Fruit fly (Drosophila melanogaster): ENCODE measurements around the gene MetRS-m.

Gene MetRS-m

dm6 chr3R:14308801-14309217 is 49.0 kb upstream of the MetRS-m start, which contains the start of gene Polr2I (continued):
- peak; percentile 25; the same call in 1 of the 2 replicates for TF ChIP-seq ssp (GFP tag; IDR thresholded peaks at IDR 0.05)
- peak; percentile 59 for TF ChIP-seq CG31441 (GFP tag; IDR thresholded peaks at IDR 0.05)
- TF ChIP-seq Ssrp (tag; optimal IDR thresholded peaks at IDR 0.05), result peak; percentile 24
- peak; percentile 16 for TF ChIP-seq ind (GFP tag; optimal IDR thresholded peaks at IDR 0.05)
- TF ChIP-seq CG4820 (GFP tag; optimal IDR thresholded peaks at IDR 0.05), result peak; percentile 31
- TF ChIP-seq pros (GFP tag; optimal IDR thresholded peaks at IDR 0.05), result no peak
- peak; percentile 65 for TF ChIP-seq CG14710 (tag; optimal IDR thresholded peaks at IDR 0.05)
- peak; percentile 30 for TF ChIP-seq BEAF-32 (GFP tag; optimal IDR thresholded peaks at IDR 0.05)
- TF ChIP-seq CG3838 (GFP tag; optimal IDR thresholded peaks at IDR 0.05), result no peak
- TF ChIP-seq Fer3 (tag; optimal IDR thresholded peaks at IDR 0.05), result peak; percentile 10
- TF ChIP-seq ken (GFP tag; IDR thresholded peaks at IDR 0.05), result no peak
- TF ChIP-seq CG10209 (GFP tag; optimal IDR thresholded peaks at IDR 0.05), result peak; percentile 40
- no peak for TF ChIP-seq her (GFP tag; optimal IDR thresholded peaks at IDR 0.05)
- TF ChIP-seq vvl (GFP tag; IDR thresholded peaks at IDR 0.05), result peak; percentile 67
- TF ChIP-seq CG17328 (GFP tag; IDR thresholded peaks at IDR 0.05), result no peak
- TF ChIP-seq fd102C (GFP tag; optimal IDR thresholded peaks at IDR 0.05), result no peak
- TF ChIP-seq NC2α (GFP tag; optimal IDR thresholded peaks at IDR 0.05), result no peak
- TF ChIP-seq sr (GFP tag; IDR thresholded peaks at IDR 0.05), result no peak
- peak; percentile 48 for TF ChIP-seq CG9817 (tag; optimal IDR thresholded peaks at IDR 0.05)
- no peak for TF ChIP-seq Hr78 (GFP tag; optimal IDR thresholded peaks at IDR 0.05)
- TF ChIP-seq HmgZ (tag; optimal IDR thresholded peaks at IDR 0.05), result no peak
- TF ChIP-seq btn (GFP tag; optimal IDR thresholded peaks at IDR 0.05), result no peak
- TF ChIP-seq Dll (GFP tag; IDR thresholded peaks at IDR 0.05; ENCODE audit: partially characterized antibody), result 0 out of 4 replicates have a peak, but pooled peaks have one; percentile 49
- no peak for TF ChIP-seq amos (GFP tag; IDR thresholded peaks at IDR 0.05; ENCODE audit: partially characterized antibody)
- peak; percentile 7 for TF ChIP-seq CG17359 (tag; optimal IDR thresholded peaks at IDR 0.05)
- no peak for TF ChIP-seq CG33213 (GFP tag; optimal IDR thresholded peaks at IDR 0.05)
- no peak for TF ChIP-seq HLHmδ (GFP tag; optimal IDR thresholded peaks at IDR 0.05)
- TF ChIP-seq h (optimal IDR thresholded peaks at IDR 0.05), result no peak
- TF ChIP-seq Nf-YA (GFP tag; IDR thresholded peaks at IDR 0.05), result no peak
- TF ChIP-seq CG7357 (GFP tag; IDR thresholded peaks at IDR 0.05), result no peak
- TF ChIP-seq CG9437 (GFP tag; optimal IDR thresholded peaks at IDR 0.05), result peak; percentile 28

dm6 chr3R:14307972-14308673 is 48.3 kb upstream of the MetRS-m start:
- no peak for TF ChIP-seq GATAe (GFP tag; conservative IDR thresholded peaks at IDR 0.05)
- no peak for TF ChIP-seq dati (GFP tag; IDR thresholded peaks at IDR 0.05)
- TF ChIP-seq CG13624 (GFP tag; optimal IDR thresholded peaks at IDR 0.05), result no peak
- no peak for TF ChIP-seq CG9932 (GFP tag; IDR thresholded peaks at IDR 0.05)
- TF ChIP-seq Kr (GFP tag; optimal IDR thresholded peaks at IDR 0.05), result peak; percentile 87
- TF ChIP-seq jing (GFP tag; optimal IDR thresholded peaks at IDR 0.05), result no peak
- peak; percentile 14 for TF ChIP-seq CG12659 (GFP tag; optimal IDR thresholded peaks at IDR 0.05)
- no peak for TF ChIP-seq CG1024 (GFP tag; IDR thresholded peaks at IDR 0.05)
- TF ChIP-seq CG1832 (GFP tag; optimal IDR thresholded peaks at IDR 0.05), result peak; percentile 65
- TF ChIP-seq CkIIα-i1 (GFP tag; IDR thresholded peaks at IDR 0.05), result no peak
- TF ChIP-seq CG10147 (GFP tag; optimal IDR thresholded peaks at IDR 0.05), result no peak
- no peak for TF ChIP-seq amos (GFP tag; IDR thresholded peaks at IDR 0.05; ENCODE audit: partially characterized antibody)
- no peak for TF ChIP-seq CG10979 (tag; optimal IDR thresholded peaks at IDR 0.05)
- no peak for TF ChIP-seq CG17802 (tag; optimal IDR thresholded peaks at IDR 0.05)
- TF ChIP-seq yki (optimal IDR thresholded peaks at IDR 0.05), result no peak
- no peak for TF ChIP-seq eve (GFP tag; optimal IDR thresholded peaks at IDR 0.05)
- no peak for TF ChIP-seq gce (GFP tag; IDR thresholded peaks at IDR 0.05)
- peak; percentile 91 for TF ChIP-seq CG4617 (GFP tag; optimal IDR thresholded peaks at IDR 0.05; ENCODE audit: borderline replicate concordance)
- peak; percentile 10 for TF ChIP-seq CG7987 (GFP tag; optimal IDR thresholded peaks at IDR 0.05)
- TF ChIP-seq CG1233 (GFP tag; optimal IDR thresholded peaks at IDR 0.05), result no peak
- TF ChIP-seq Aef1 (GFP tag; IDR thresholded peaks at IDR 0.05), result no peak

Data from whole organism, embryonic.